Worm (Caenorhabditis elegans): ENCODE data around the gene F32A5.4.

The F32A5.4 gene

DNA sequence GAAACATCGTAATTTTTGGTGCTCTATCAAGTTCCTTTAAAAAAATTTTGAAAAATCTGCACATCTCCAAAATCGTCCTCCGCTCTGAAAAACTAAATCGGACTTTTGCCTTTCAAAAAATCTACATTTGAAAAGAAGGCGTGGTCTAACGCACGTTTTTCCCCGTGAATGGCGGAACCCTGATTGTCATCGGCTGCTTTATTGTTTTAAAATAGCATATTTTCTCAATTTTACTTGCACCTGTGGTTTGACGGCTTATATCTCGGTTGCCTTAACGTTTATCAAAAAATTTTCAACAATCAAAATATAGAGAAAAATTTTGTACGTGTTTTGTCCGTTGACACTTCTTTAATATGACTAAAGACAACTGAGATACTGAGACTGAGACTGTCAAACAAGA, 3.0 kb downstream of the F32A5.4 start:
- TF ChIP-seq lin-38 (GFP tag; IDR thresholded peaks at IDR 0.05) (0 out of 2 replicates have a peak, but pooled peaks have one; percentile 17), lin-15B (tag; optimal IDR thresholded peaks at IDR 0.05) (no peak)

DNA sequence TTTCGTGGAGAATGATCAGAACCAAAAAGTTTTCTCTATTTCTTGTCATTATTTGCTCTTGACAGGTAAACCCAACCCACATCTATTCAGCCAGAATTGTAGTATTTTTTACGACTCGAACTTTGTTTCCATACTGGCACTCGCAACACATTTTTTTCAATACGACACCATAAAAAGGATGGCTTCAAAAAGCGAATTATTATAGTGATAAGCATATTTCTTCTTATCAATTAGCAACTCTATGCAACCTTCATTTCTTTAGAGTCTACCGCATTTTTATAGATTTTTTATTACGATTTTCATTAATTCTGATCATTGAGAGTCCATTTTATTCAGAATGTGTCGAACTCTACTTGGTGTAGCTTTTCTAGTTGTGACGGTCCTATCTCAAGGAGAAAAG, 3.6 kb downstream of the F32A5.4 start, which contains the start of gene ctsa-3.1:
Gene ctsa-3.1 (plus strand): TSS at position 337 of the 400 bp plus-strand sequence.
- TF ChIP-seq pqm-1 (tag; optimal IDR thresholded peaks at IDR 0.05) (peak; percentile 74), aha-1 (tag) (peak; percentile 19), nhr-28 (tag; optimal IDR thresholded peaks at IDR 0.05) (peak; percentile 65), ctbp-1 (GFP tag; IDR thresholded peaks at IDR 0.05) (no peak), ces-1 (GFP tag; optimal IDR thresholded peaks at IDR 0.05) (no peak), tra-1 (GFP tag; IDR thresholded peaks at IDR 0.05) (no peak), php-3 (GFP tag; IDR thresholded peaks at IDR 0.05) (peak; percentile 90), hlh-11 (tag; optimal IDR thresholded peaks at IDR 0.05) (peak; percentile 26), dmd-6 (GFP tag; IDR thresholded peaks at IDR 0.05) (peak; percentile 68), nhr-48 (tag; optimal IDR thresholded peaks at IDR 0.05) (peak; percentile 10), unc-62 (GFP tag; optimal IDR thresholded peaks at IDR 0.05 in 1 of 2) (no peak), unc-62 (tag; optimal IDR thresholded peaks at IDR 0.05) (no peak), daf-16 (GFP tag; optimal IDR thresholded peaks at IDR 0.05) (no peak), daf-16 (tag; optimal IDR thresholded peaks at IDR 0.05) (peak; percentile 46)

DNA sequence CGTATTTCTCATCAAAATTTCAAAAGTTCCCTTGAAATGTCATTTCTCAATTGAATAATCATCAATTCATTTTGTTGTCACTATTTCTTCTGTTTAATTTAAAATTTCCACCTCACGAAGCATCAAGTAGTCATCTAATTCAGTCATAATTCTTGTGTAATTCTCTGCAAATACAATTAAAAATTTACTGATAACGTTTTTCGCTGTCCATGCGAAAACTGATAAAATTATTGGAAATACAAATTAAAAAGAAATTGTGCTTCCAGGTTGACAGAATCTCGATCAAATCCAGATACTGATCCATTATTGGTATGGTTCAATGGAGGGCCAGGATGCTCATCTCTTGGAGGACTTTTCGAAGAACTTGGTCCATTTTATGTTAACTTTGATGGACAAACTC, 4.3 kb downstream of the F32A5.4 start:
- TF ChIP-seq F26F4.8 (GFP tag; conservative IDR thresholded peaks at IDR 0.05), result no peak
- no peak for TF ChIP-seq lin-39 (tag; optimal IDR thresholded peaks at IDR 0.05)
- TF ChIP-seq nhr-28 (tag; optimal IDR thresholded peaks at IDR 0.05), result peak; percentile 66
- TF ChIP-seq lim-7 (GFP tag; IDR thresholded peaks at IDR 0.05), result no peak
- no peak for TF ChIP-seq mdt-29 (GFP tag; IDR thresholded peaks at IDR 0.05)
- peak; percentile 54 for TF ChIP-seq pqm-1 (tag; optimal IDR thresholded peaks at IDR 0.05)
- TF ChIP-seq hmg-1.1 (GFP tag; IDR thresholded peaks at IDR 0.05), result no peak
- TF ChIP-seq dmd-6 (GFP tag; IDR thresholded peaks at IDR 0.05), result peak; percentile 55; the same call in 1 of the 2 replicates
- TF ChIP-seq php-3 (GFP tag; IDR thresholded peaks at IDR 0.05), result peak; percentile 77
- no peak for TF ChIP-seq saeg-2 (GFP tag; IDR thresholded peaks at IDR 0.05)
- no peak for TF ChIP-seq F49E8.2 (tag; optimal IDR thresholded peaks at IDR 0.05; ENCODE audit: borderline replicate concordance)
- TF ChIP-seq T20F7.1 (GFP tag; optimal IDR thresholded peaks at IDR 0.05), result no peak
- no peak for TF ChIP-seq ceh-32 (tag; optimal IDR thresholded peaks at IDR 0.05; ENCODE audit: poor library complexity)
- TF ChIP-seq daf-8 (GFP tag; IDR thresholded peaks at IDR 0.05), result no peak
- no peak for TF ChIP-seq rbr-2 (tag; optimal IDR thresholded peaks at IDR 0.05)
- no peak for TF ChIP-seq nhr-41 (GFP tag; IDR thresholded peaks at IDR 0.05)
- TF ChIP-seq attf-4 (tag; optimal IDR thresholded peaks at IDR 0.05), result no peak
- TF ChIP-seq ama-1 (optimal IDR thresholded peaks at IDR 0.05), result no peak
- no peak for TF ChIP-seq snpc-4 (tag; optimal IDR thresholded peaks at IDR 0.05)
- TF ChIP-seq fkh-10 (GFP tag; optimal IDR thresholded peaks at IDR 0.05), result no peak
- no peak for TF ChIP-seq lir-3 (tag; optimal IDR thresholded peaks at IDR 0.05)
- no peak for TF ChIP-seq ceh-62 (tag; optimal IDR thresholded peaks at IDR 0.05)
- TF ChIP-seq daf-12 (tag; optimal IDR thresholded peaks at IDR 0.05), result no peak

DNA sequence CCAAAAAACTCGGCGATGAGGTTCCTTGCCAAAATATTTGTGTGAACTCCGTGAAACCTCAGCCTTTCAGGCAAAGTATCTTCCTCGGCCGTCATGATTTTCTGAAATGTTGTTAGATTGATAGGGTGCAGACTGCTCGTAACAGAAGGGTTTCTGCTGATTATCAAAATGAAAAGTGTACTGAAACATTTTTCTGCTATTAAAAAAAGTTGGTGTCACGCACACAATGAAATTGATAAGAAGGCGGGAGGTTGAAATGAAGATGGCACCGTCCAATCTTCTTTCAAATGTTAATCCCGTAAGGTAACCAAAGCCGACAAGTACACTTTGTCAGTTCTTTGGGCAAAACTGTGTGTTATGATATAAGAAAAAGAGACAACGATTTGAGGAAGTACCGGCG, 8.0 kb downstream of the F32A5.4 start:
- TF ChIP-seq snpc-4 (tag; optimal IDR thresholded peaks at IDR 0.05), result no peak
- TF ChIP-seq daf-16 (GFP tag; optimal IDR thresholded peaks at IDR 0.05), result no peak
- peak; percentile 39 for TF ChIP-seq daf-16 (tag; optimal IDR thresholded peaks at IDR 0.05)
- peak; percentile 26 for TF ChIP-seq mes-2 (tag; optimal IDR thresholded peaks at IDR 0.05; ENCODE audit: poor library complexity, severe bottlenecking)
- TF ChIP-seq hlh-11 (tag; optimal IDR thresholded peaks at IDR 0.05), result peak; percentile 53
- no peak for TF ChIP-seq unc-130 (GFP tag; optimal IDR thresholded peaks at IDR 0.05)
- peak; percentile 28 for TF ChIP-seq nhr-28 (tag; optimal IDR thresholded peaks at IDR 0.05)
- TF ChIP-seq spr-3 (GFP tag; optimal IDR thresholded peaks at IDR 0.05), result no peak
- peak; percentile 1 for TF ChIP-seq pqm-1 (tag; optimal IDR thresholded peaks at IDR 0.05)
- TF ChIP-seq hif-1 (tag; optimal IDR thresholded peaks at IDR 0.05), result no peak
- TF ChIP-seq tra-1 (GFP tag; IDR thresholded peaks at IDR 0.05), result 0 out of 2 replicates have a peak, but pooled peaks have one; percentile 39
- TF ChIP-seq lin-15B (tag; optimal IDR thresholded peaks at IDR 0.05), result no peak
- no peak for TF ChIP-seq set-16 (GFP tag; IDR thresholded peaks at IDR 0.05)
- TF ChIP-seq dve-1 (tag; optimal IDR thresholded peaks at IDR 0.05; ENCODE audit: insufficient read depth), result peak; percentile 2
- no peak for TF ChIP-seq jun-1 (tag; optimal IDR thresholded peaks at IDR 0.05)
- peak; percentile 78 for TF ChIP-seq dmd-6 (GFP tag; IDR thresholded peaks at IDR 0.05)
